Worm (Caenorhabditis elegans): ENCODE results near the gene nmy-3.
"Not testable (repeated sequence)": the region's sequence is repeated elsewhere in the genome, so short reads cannot be mapped to it uniquely, and the experiment has no call there.

nmy-3 gene

DNA sequence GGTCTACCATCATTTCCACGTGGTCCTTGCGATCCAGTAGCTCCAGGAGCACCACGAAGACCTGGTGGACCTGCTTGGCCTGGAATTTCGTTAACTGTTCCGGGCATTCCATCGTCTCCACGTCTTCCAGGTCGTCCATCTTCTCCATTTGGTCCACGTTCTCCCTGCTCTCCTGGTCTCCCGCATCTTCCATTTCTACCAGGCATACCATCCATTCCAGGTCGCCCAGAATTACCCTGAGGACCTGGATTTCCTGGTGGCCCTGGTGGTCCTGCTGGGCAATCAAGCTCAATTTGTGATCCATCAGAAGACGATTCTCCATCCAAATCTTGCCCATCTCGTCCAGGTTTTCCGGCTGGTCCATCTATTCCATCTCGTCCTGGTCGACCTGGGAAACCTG lies 13.5 kb upstream of the nmy-3 start:
- TF ChIP-seq dao-5 (tag; optimal IDR thresholded peaks at IDR 0.05) (no peak), W03F9.2 (tag; optimal IDR thresholded peaks at IDR 0.05) (no peak), him-1 (tag; optimal IDR thresholded peaks at IDR 0.05) (no peak)

DNA sequence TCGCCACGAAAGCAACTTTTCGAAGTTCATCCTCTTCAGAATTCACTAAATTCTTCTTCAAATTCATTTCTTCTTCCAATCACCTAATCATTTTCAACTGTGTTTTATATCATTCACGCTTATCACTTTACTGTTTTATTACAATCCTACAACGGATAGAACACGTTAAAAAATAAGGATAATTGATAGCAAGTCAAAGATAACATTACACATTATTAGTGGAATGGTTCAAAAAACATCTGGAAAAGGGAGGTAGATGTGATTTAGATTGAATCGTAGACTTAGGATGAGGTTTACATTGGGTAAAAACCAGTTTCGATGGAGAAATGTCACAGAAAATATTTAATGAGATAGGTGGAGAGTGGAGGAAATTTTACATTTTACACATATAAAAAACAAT lies 12.6 kb upstream of the nmy-3 start, which contains the start of gene col-120:
Gene col-120, minus strand, starts transcription at position 101 of the 400 bp plus-strand sequence.
- TF ChIP-seq W03F9.2 (tag; optimal IDR thresholded peaks at IDR 0.05) (no peak), dao-5 (tag; optimal IDR thresholded peaks at IDR 0.05) (no peak), him-1 (tag; optimal IDR thresholded peaks at IDR 0.05) (no peak)

DNA sequence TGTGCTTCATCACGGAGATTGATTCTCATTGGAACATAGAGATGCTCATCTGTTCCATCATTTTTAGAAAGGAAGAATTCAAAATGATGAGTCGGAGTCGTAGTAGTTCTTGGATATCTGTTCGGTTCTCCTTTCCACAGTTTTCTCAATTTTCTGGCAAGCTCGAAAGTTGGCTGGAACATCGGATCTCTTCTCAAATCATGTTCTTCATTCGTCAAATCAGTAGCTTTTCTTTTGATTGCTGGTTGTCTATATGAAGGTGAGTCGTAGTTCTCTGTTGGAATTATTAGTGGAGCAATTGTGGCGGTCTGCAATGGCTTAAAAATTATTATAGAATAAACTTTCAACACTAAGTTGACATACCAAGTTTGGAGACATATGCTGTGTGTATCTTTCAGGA lies 12.0 kb upstream of the nmy-3 start:
- TF ChIP-seq W03F9.2 (tag; optimal IDR thresholded peaks at IDR 0.05) (no peak), him-1 (tag; optimal IDR thresholded peaks at IDR 0.05) (no peak), dao-5 (tag; optimal IDR thresholded peaks at IDR 0.05) (no peak)

DNA sequence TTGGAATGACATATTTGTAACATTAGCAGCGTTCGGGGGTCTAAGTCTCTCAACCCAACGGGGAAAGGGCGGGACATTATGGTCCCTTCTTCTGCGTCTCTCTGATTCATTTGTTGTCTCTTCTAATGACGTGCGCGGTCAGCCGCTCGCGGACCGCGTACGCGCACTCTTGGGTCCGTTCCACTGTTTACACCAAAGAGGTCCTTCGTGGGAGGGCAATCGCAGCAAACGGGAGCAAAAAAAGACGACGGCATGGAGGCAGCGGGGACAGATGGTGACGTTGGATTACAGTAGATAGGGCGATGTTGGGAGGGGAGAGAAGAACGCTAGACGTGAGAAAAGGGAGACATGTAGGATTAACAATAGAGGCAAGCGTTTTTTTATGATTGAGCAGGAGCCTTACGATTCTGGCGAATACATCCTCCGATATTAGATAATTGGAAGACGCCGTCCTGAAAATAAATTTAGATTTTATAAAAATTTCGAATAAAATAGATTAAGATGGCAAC lies 10.4 kb upstream of the nmy-3 start, which contains the start of gene flh-1:
Gene flh-1, minus strand, starts transcription at position 459 of the 509 bp plus-strand sequence.
- TF ChIP-seq him-1 (tag; optimal IDR thresholded peaks at IDR 0.05) = no peak
- no peak for TF ChIP-seq dao-5 (tag; optimal IDR thresholded peaks at IDR 0.05)
- TF ChIP-seq W03F9.2 (tag; optimal IDR thresholded peaks at IDR 0.05) = no peak

DNA sequence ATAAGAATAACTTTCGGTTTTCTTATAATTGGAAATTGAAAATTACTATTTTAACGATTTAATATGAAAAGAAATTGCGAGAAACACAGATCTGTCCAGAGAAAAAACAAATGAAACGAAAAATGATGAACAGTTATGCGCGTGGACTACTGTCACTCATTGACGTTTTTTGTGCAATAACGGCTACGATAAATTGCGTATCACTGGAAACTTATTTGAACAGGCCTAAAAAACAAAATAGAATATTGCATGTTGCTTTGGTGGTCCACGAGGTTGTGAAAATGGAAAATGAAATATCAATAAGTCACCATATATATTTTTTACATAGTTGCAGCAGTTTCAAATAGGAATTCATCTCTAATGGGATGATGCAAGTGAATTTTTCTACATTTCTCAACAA lies 9.8 kb upstream of the nmy-3 start:
- TF ChIP-seq him-1 (tag; optimal IDR thresholded peaks at IDR 0.05) = no peak
- no peak for TF ChIP-seq W03F9.2 (tag; optimal IDR thresholded peaks at IDR 0.05)
- TF ChIP-seq dao-5 (tag; optimal IDR thresholded peaks at IDR 0.05) = no peak

DNA sequence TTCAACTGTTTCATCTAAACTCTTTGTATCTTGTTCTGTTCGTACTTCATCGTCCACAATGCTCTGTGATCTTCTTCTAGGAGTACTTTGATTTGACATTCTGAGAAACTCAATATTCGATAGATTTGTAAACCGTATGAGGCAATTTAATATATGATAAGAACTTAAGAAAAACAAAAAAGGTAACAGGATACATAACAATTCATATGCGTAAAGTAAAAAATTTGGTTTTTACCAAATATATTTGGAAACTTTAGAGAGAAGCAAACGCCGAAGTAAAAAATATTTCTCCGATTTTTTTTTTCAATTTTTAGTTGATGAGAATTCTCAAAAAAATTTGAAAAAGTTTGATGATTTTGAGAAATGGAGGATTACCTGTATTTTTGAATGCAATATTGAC lies 7.8 kb upstream of the nmy-3 start, which contains the start of gene Y11D7A.19:
Gene Y11D7A.19, minus strand, starts transcription at position 101 of the 400 bp plus-strand sequence.
- TF ChIP-seq W03F9.2 (tag; optimal IDR thresholded peaks at IDR 0.05) (no peak), dao-5 (tag; optimal IDR thresholded peaks at IDR 0.05) (no peak), him-1 (tag; optimal IDR thresholded peaks at IDR 0.05) (no peak)

DNA sequence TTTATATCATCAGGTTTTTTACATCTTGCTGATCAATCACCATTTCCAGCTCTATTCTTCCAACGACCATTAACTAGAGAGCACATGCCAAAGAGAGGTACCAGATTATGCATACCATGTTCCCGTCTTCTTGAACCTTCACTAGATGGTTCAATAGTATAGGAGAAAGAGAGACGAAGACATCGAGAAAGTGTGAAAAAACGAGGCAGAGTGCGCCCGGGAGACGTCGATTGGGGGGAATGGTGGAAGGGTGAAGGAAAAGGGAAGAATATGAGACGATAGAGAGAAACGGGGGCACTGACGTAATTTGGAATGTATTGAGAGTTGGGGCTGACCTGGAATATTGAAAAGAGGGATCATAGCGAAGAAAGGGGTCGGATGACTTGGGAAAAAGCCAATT lies 6.7 kb upstream of the nmy-3 start:
- TF ChIP-seq dao-5 (tag; optimal IDR thresholded peaks at IDR 0.05) (no peak), W03F9.2 (tag; optimal IDR thresholded peaks at IDR 0.05) (no peak), him-1 (tag; optimal IDR thresholded peaks at IDR 0.05) (no peak)

DNA sequence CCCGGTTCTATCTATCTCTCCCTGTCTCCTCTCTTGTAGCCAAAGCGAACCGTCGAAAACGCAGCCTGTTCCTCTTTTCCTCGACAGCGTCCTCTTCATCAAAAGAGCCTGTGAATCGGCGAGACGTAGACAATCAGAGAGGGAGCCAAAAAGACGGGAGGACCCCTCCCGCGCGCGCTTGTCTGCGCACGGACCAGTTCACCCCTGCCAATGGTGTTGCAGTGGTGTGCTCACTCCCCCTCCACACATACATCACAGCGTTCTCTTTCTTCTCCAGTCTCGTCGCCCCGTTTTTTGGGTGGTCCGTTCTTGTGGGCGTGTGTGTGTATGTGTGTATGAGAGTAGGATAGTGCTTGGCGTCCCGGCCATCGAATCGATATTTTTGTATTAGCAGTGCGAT lies 5.4 kb upstream of the nmy-3 start:
- no peak for TF ChIP-seq W03F9.2 (tag; optimal IDR thresholded peaks at IDR 0.05)
- no peak for TF ChIP-seq him-1 (tag; optimal IDR thresholded peaks at IDR 0.05)
- TF ChIP-seq dao-5 (tag; optimal IDR thresholded peaks at IDR 0.05) = no peak

DNA sequence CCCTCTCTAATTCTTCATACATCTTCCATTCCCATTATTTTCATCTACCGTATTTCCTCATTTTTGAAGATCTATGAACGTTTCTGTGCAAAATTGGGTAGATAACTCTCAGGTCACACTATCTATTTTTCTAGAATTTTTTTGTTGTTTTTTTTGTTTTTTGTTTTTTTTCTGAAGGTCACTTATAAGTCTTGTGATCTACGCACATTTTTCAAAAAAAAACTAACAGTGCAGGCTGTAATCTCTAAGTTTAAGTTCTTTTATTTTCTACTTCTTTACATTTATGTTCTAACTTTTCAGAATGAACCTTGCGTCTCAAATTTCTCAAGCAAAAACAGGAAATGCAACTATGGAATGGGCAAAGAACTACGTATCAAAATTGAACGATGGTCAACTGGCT lies 4.5 kb upstream of the nmy-3 start, which contains the start of gene flh-3:
Gene flh-3, plus strand, starts transcription at position 301 of the 400 bp plus-strand sequence.
- TF ChIP-seq him-1 (tag; optimal IDR thresholded peaks at IDR 0.05) = no peak
- no peak for TF ChIP-seq W03F9.2 (tag; optimal IDR thresholded peaks at IDR 0.05)
- TF ChIP-seq dao-5 (tag; optimal IDR thresholded peaks at IDR 0.05) = no peak

DNA sequence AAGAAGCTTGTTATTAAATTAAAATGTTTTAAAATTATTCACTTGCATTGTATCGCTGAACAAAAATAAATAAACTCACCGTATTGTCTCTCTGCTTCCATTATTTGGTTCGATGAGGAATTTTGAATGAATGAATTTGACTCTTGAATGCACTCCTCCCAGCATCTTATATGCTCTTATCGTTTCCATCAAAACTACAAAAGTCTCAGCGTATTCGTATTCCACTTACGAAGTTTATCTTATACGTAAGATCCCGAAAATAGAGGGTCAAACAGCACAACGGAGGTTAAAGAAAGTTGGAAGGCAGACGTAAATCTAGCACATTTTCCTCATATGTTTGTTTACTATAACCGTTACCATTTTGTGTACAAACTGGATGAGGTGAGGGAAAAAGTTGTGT lies 12.0 kb downstream of the nmy-3 start, which contains the start of gene nhr-267:
Gene nhr-267, minus strand, starts transcription at position 101 of the 400 bp plus-strand sequence.
- TF ChIP-seq dao-5, W03F9.2, him-1 (tag; optimal IDR thresholded peaks at IDR 0.05): not testable (repeated sequence)

DNA sequence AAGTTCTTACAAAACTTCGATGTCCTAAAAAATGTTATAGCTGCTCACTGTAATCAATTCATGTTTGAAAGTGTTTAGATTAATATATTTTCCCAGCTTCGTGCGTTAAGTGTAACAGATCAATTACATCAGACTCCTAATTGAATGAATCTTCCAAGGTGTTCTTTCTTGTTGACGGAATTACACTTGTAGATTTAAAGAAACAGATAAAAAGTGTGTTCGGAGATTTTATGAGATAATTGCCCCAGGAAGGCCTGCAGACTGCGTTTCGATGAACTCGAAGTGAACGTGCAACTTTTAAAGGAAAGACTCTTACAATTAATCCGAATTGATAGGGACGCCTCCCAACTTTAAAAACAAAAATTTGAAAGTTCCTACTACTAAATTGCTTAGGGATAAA lies 15.4 kb downstream of the nmy-3 start:
- TF ChIP-seq dao-5 (tag; optimal IDR thresholded peaks at IDR 0.05) = no peak
- TF ChIP-seq W03F9.2 (tag; optimal IDR thresholded peaks at IDR 0.05) = no peak
- TF ChIP-seq him-1 (tag; optimal IDR thresholded peaks at IDR 0.05) = no peak

DNA sequence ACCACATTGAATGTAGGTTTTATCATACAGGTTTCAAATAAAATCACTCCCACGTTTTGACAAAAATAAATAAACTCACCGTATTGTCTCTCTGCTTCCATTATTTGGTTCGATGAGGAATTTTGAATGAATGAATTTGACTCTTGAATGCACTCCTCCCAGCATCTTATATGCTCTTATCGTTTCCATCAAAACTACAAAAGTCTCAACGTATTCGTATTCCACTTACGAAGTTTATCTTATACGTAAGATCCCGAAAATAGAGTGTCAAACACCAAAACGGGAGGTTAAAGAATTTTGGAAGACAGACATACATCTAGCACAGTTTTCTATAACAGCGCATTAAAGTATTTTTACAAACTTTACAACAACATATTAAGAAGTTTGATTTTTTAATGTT lies 19.5 kb downstream of the nmy-3 start, which contains the start of gene nhr-264:
Gene nhr-264, minus strand, starts transcription at position 101 of the 400 bp plus-strand sequence.
- TF ChIP-seq him-1, dao-5, W03F9.2 (tag; optimal IDR thresholded peaks at IDR 0.05): not testable (repeated sequence)

DNA sequence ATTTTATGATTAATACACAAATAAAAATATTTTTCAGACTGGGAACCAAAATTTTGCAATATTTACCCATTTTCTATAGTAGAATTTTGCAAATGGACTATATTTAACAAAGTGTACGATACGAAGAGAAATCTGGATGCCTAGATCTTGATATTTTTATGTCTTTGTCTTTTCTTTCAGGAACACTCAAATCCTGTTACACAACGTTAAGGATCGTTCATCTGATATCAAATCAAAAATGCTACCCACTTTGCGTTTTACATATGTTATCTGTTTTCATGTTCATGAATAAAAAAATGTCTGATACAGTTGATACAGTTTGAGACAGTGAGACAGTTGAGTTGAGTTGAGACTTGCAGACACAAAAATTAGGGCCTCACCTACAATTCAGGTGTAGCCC lies 22.0 kb downstream of the nmy-3 start, which contains the start of gene F49C12.1:
Gene F49C12.1, minus strand, starts transcription at position 70 of the 400 bp plus-strand sequence.
- no peak for TF ChIP-seq him-1 (tag; optimal IDR thresholded peaks at IDR 0.05)
- TF ChIP-seq W03F9.2 (tag; optimal IDR thresholded peaks at IDR 0.05) = no peak

DNA sequence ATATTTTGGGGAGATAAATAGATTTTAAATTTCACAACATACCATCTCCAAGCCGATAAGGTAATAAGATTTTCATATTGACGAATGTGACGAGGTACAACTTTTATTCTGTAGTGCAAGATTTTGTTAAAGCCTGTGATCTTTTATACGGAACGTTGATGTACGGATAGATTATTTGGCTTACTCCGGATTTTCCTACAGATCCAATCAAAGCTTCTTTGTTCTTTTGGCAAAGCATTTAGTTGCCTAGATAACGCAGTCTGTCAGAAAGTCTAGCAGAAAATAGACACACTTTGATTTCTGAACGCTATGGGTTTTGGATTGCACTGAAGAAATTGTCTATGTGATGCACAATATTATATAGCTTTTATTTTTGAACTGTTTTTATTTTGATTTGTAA lies 24.9 kb downstream of the nmy-3 start, which contains the start of gene F49C12.2:
Gene F49C12.2, minus strand, starts transcription at position 101 of the 400 bp plus-strand sequence.
- no peak for TF ChIP-seq W03F9.2 (tag; optimal IDR thresholded peaks at IDR 0.05)
- no peak for TF ChIP-seq him-1 (tag; optimal IDR thresholded peaks at IDR 0.05)
- TF ChIP-seq dao-5 (tag; optimal IDR thresholded peaks at IDR 0.05) = no peak

DNA sequence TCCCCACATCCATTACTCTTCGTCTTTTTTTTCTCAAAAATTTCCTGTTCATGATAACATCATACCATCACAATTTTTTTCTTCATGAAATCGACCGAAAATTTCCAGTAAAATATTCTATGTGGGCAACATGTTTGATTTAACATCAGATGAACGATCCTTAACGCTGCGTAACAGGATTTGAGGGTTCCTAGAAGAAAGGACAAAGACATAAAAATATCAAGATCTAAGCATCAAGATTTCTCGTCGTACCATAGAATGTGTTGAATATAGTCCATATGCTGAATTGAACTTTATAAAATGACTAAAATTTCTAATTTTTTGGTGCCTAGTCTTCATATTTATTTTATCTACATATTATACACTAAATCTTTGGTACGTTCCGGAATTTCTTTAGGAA lies 25.8 kb downstream of the nmy-3 start, which contains the start of gene F49C12.3:
Gene F49C12.3, plus strand, starts transcription at position 301 of the 400 bp plus-strand sequence.
- TF ChIP-seq him-1 (tag; optimal IDR thresholded peaks at IDR 0.05) (no peak), dao-5 (tag; optimal IDR thresholded peaks at IDR 0.05) (no peak), W03F9.2 (tag; optimal IDR thresholded peaks at IDR 0.05) (no peak)

Measured in whole organism, L4/young adult.